Fruit fly (Drosophila melanogaster) whole organism, wandering third instar larva: ENCODE data around the gene CG6592.

Experiments used
- OdsH ChIP-seq: fragments of 200-800 bp; sonication (Bioruptor generic); optimal IDR thresholded peaks from 2 replicates; lab custom pipeline; 2016; ENCODE audit warnings: missing biosample characterization, mild to moderate bottlenecking, missing genetic modification characterization
- Vsx2 ChIP-seq: fragments of 200-300, 225-300 bp; sonication (Bioruptor generic); optimal IDR thresholded peaks from 2 replicates; lab custom pipeline; 2018; ENCODE audit warnings: missing biosample characterization, missing genetic modification characterization; ENCODE audit not compliant: partially characterized antibody
- psq ChIP-seq: fragments of 200-800 bp; sonication (Bioruptor generic); optimal IDR thresholded peaks from 3 replicates; lab custom pipeline; 2017; ENCODE audit warnings: missing biosample characterization, mild to moderate bottlenecking, missing genetic modification characterization, moderate library complexity

DNA sequence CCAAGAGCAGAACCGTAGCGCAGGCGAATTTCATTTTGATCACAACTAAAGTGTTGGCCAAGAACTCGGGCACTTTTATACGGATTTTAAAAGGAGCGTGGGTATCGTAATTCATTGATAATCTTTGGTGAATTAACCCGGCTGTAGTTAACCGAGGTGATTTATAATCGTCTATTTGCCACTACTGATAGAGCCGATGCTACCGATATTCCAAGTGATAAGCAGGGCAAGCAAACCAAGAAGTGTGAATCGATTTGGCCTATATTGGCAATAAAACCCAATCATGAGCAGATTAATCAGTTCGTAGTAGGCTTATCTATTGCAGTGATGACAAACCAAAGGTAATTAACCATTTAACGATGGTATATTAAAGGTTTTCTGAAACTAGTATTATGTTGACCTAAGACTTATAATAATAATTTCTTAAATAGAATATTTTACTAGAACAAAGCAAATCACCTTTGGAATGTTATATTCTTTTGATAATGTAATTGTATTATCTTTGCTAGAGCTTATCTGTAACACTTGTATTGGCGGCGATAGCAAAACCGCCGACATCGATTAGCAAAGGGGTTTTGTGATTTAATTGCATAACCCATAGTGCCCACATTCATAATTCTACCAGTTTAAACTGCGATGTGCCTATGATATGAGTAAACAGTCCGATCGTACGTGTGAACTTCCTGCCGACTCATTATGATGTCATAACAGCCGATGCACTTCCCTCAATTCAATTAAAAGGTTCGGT is 3.6 kb downstream of the CG6592 start, which contains the start of gene CG10472:
- TF ChIP-seq OdsH, result no peak
- TF ChIP-seq Vsx2, result no peak
- TF ChIP-seq psq (GFP tag; lab: Kevin White, UChicago), result no peak
